Worm (Caenorhabditis elegans): ENCODE results near the gene Y38F2AR.3.
A peak's percentile ranks its signal among the peaks of the same experiment; 100 is the strongest.

The Y38F2AR.3 gene

ce11 chrIV:2412370-2412962 is 28.7 kb downstream of the Y38F2AR.3 start, which contains the start of gene Y38F2AR.12:
TSS of gene Y38F2AR.12 (minus strand) at chrIV:2412420.
- TF ChIP-seq ZK546.5 (tag; optimal IDR thresholded peaks at IDR 0.05) (no peak), jun-1 (tag; optimal IDR thresholded peaks at IDR 0.05) (no peak), ceh-16 (tag; optimal IDR thresholded peaks at IDR 0.05) (no peak), ztf-4 (tag; optimal IDR thresholded peaks at IDR 0.05) (no peak), ceh-9 (tag; optimal IDR thresholded peaks at IDR 0.05) (no peak), nhr-11 (tag; optimal IDR thresholded peaks at IDR 0.05) (no peak), ama-1 (optimal IDR thresholded peaks at IDR 0.05) (no peak), elt-2 (tag; optimal IDR thresholded peaks at IDR 0.05) (peak; percentile 60), snpc-4 (tag; optimal IDR thresholded peaks at IDR 0.05) (no peak), lsy-12 (tag; optimal IDR thresholded peaks at IDR 0.05) (no peak), skn-1 (tag; optimal IDR thresholded peaks at IDR 0.05) (peak; percentile 89), aly-2 (tag; optimal IDR thresholded peaks at IDR 0.05) (no peak), ztf-11 (tag; optimal IDR thresholded peaks at IDR 0.05) (no peak), elt-1 (tag; optimal IDR thresholded peaks at IDR 0.05) (no peak)

- TF ChIP-seq lsy-12 (tag; optimal IDR thresholded peaks at IDR 0.05) = no peak
These were observed 32.9 kb downstream of the Y38F2AR.3 start for ce11 chrIV:2416738-2417137.

ce11 chrIV:2432693-2433092 is 48.9 kb downstream of the Y38F2AR.3 start, which contains the start of gene C45G7.4:
TSS of gene C45G7.4 (plus strand) at chrIV:2432993.
- no peak for TF ChIP-seq nhr-12 (tag; optimal IDR thresholded peaks at IDR 0.05)
- no peak for TF ChIP-seq R02D3.7 (tag; optimal IDR thresholded peaks at IDR 0.05)
- TF ChIP-seq daf-12 (tag; optimal IDR thresholded peaks at IDR 0.05) = no peak
- no peak for TF ChIP-seq ztf-11 (tag; optimal IDR thresholded peaks at IDR 0.05)
- TF ChIP-seq elt-1 (tag; optimal IDR thresholded peaks at IDR 0.05) = no peak
- no peak for TF ChIP-seq nhr-76 (tag; optimal IDR thresholded peaks at IDR 0.05)
- TF ChIP-seq lin-15B (tag; optimal IDR thresholded peaks at IDR 0.05) = no peak
- no peak for TF ChIP-seq ama-1 (optimal IDR thresholded peaks at IDR 0.05)
- no peak for TF ChIP-seq nhr-23 (tag; optimal IDR thresholded peaks at IDR 0.05)
- TF ChIP-seq lsy-12 (tag; optimal IDR thresholded peaks at IDR 0.05) = no peak
- TF ChIP-seq pha-4 (tag; optimal IDR thresholded peaks at IDR 0.05) = no peak
- no peak for TF ChIP-seq nhr-67 (tag; optimal IDR thresholded peaks at IDR 0.05)
- TF ChIP-seq nhr-43 (tag; optimal IDR thresholded peaks at IDR 0.05; ENCODE audit: poor library complexity, severe bottlenecking) = no peak

- no peak for TF ChIP-seq daf-12 (tag; optimal IDR thresholded peaks at IDR 0.05)
- no peak for TF ChIP-seq fkh-10 (GFP tag; optimal IDR thresholded peaks at IDR 0.05)
- TF ChIP-seq skn-1 (tag; optimal IDR thresholded peaks at IDR 0.05) = no peak
- TF ChIP-seq nhr-23 (tag; optimal IDR thresholded peaks at IDR 0.05) = no peak
- no peak for TF ChIP-seq nhr-25 (tag; optimal IDR thresholded peaks at IDR 0.05)
- TF ChIP-seq zag-1 (tag; optimal IDR thresholded peaks at IDR 0.05) = no peak
- no peak for TF ChIP-seq aly-2 (tag; optimal IDR thresholded peaks at IDR 0.05)
- no peak for TF ChIP-seq sea-2 (GFP tag; optimal IDR thresholded peaks at IDR 0.05)
- no peak for TF ChIP-seq elt-2 (tag; optimal IDR thresholded peaks at IDR 0.05)
- no peak for TF ChIP-seq nfya-1 (tag; optimal IDR thresholded peaks at IDR 0.05; ENCODE audit: insufficient read depth)
These were observed 50.6 kb downstream of the Y38F2AR.3 start for ce11 chrIV:2434366-2434765.

All from whole organism, L3 larva.